Fruit fly (Drosophila melanogaster) whole organism, embryonic: ENCODE results near the gene CG6878.

Source experiments
- Adf1 ChIP-seq: fragments of 200-800 bp; sonication (Bioruptor generic); IDR thresholded peaks from 2 replicates; pipeline ENCODE4 v1.3.6; 2022; ENCODE audit warnings: missing biosample characterization, missing genetic modification characterization
- Antp ChIP-seq: fragments of 200-800 bp; sonication (Bioruptor generic); optimal IDR thresholded peaks from 3 replicates; lab custom pipeline; 2016; ENCODE audit warnings: missing biosample characterization, missing genetic modification characterization
- Atf3 ChIP-seq: fragments of 200-800 bp; sonication (Bioruptor generic); optimal IDR thresholded peaks from 3 replicates; lab custom pipeline; 2016; ENCODE audit warnings: missing biosample characterization, missing genetic modification characterization
- CG10366 ChIP-seq: fragments of 200-800 bp; sonication (Bioruptor generic); IDR thresholded peaks from 2 replicates; pipeline ENCODE4 v1.3.6; 2022; ENCODE audit warnings: missing biosample characterization, missing genetic modification characterization
- CG11093 ChIP-seq: fragments of 200-800 bp; sonication (Bioruptor generic); IDR thresholded peaks from 3 replicates; pipeline ENCODE4 v1.3.6; 2022; ENCODE audit warnings: missing biosample characterization, missing genetic modification characterization
- CG12071 ChIP-seq: fragments of 200-800 bp; sonication (Bioruptor generic); optimal IDR thresholded peaks from 3 replicates; lab custom pipeline; 2018; ENCODE audit warnings: missing biosample characterization, mild to moderate bottlenecking, missing genetic modification characterization
- CG12659 ChIP-seq: fragments of 200-800 bp; sonication (Bioruptor generic); optimal IDR thresholded peaks from 3 replicates; lab custom pipeline; 2017; ENCODE audit warnings: mild to moderate bottlenecking, missing biosample characterization, missing genetic modification reagents, missing genetic modification characterization
- CG14050 ChIP-seq: fragments of 200-800 bp; sonication (Bioruptor generic); IDR thresholded peaks from 3 replicates; pipeline ENCODE4 v1.3.6; 2022; ENCODE audit warnings: missing biosample characterization, missing genetic modification characterization
- CG14710 ChIP-seq: fragments of 200-800 bp; sonication (Bioruptor generic); optimal IDR thresholded peaks from 3 replicates; lab custom pipeline; 2019; ENCODE audit warnings: missing biosample characterization, mild to moderate bottlenecking, missing genetic modification characterization, moderate library complexity
- CG16813 ChIP-seq: fragments of 200-800 bp; sonication (Bioruptor generic); IDR thresholded peaks from 3 replicates; pipeline ENCODE4 v1.3.6; 2022; ENCODE audit warnings: missing biosample characterization, missing genetic modification characterization; ENCODE audit not compliant: partially characterized antibody
- CG2875 ChIP-seq: fragments of 200-800 bp; sonication (Bioruptor generic); optimal IDR thresholded peaks from 2 replicates; lab custom pipeline; 2017; ENCODE audit warnings: missing biosample characterization, mild to moderate bottlenecking, missing genetic modification characterization, missing genetic modification reagents
- CG30403 ChIP-seq: fragments of 200-800 bp; sonication (Bioruptor generic); optimal IDR thresholded peaks from 3 replicates; lab custom pipeline; 2016; ENCODE audit warnings: missing biosample characterization, missing genetic modification characterization
- CG32772 ChIP-seq: fragments of 200-800 bp; sonication (Bioruptor generic); IDR thresholded peaks from 2 replicates; pipeline ENCODE4 v1.3.6; 2022; ENCODE audit warnings: missing biosample characterization, missing genetic modification characterization
- CG34422 ChIP-seq: fragments of 200-800 bp; sonication (Bioruptor generic); IDR thresholded peaks from 3 replicates; pipeline ENCODE4 v1.3.6; 2022; ENCODE audit warnings: missing biosample characterization, missing genetic modification characterization
- CG4617 ChIP-seq: fragments of 200-800 bp; sonication (Bioruptor generic); optimal IDR thresholded peaks from 3 replicates; lab custom pipeline; 2016; ENCODE audit warnings: missing biosample characterization, missing genetic modification characterization, borderline replicate concordance
- CG4730 ChIP-seq: fragments of 200-800 bp; sonication (Bioruptor generic); IDR thresholded peaks from 2 replicates; pipeline ENCODE4 v1.3.6; 2022; ENCODE audit warnings: missing biosample characterization, missing genetic modification characterization
- CG6689 ChIP-seq: fragments of 200-800 bp; sonication (Bioruptor generic); IDR thresholded peaks from 2 replicates; pipeline ENCODE4 v1.3.6; 2022; ENCODE audit warnings: missing biosample characterization, missing genetic modification characterization
- CG6791 ChIP-seq: fragments of 200-800 bp; sonication (Bioruptor generic); IDR thresholded peaks from 3 replicates; pipeline ENCODE4 v1.3.6; 2022; ENCODE audit warnings: missing biosample characterization, missing genetic modification characterization; ENCODE audit not compliant: partially characterized antibody
- CG7271 ChIP-seq: fragments of 200-800 bp; sonication (Bioruptor generic); optimal IDR thresholded peaks from 2 replicates; lab custom pipeline; 2018; ENCODE audit warnings: missing biosample characterization, mild to moderate bottlenecking, missing genetic modification characterization, moderate library complexity
- CG7786 ChIP-seq: fragments of 200-800 bp; sonication (Bioruptor generic); optimal IDR thresholded peaks from 2 replicates; lab custom pipeline; 2016; ENCODE audit warnings: missing biosample characterization, missing genetic modification characterization
- CG9609 ChIP-seq: fragments of 200-800 bp; sonication (Bioruptor generic); optimal IDR thresholded peaks from 3 replicates; lab custom pipeline; 2016; ENCODE audit warnings: missing biosample characterization, missing genetic modification characterization
- Camta ChIP-seq: fragments of 200-800 bp; sonication (Bioruptor generic); optimal IDR thresholded peaks from 2 replicates; lab custom pipeline; 2016; ENCODE audit warnings: missing biosample characterization, missing genetic modification characterization
- Chrac-16 ChIP-seq: fragments of 200-800 bp; sonication (Bioruptor generic); optimal IDR thresholded peaks from 3 replicates; lab custom pipeline; 2016; ENCODE audit warnings: missing biosample characterization, missing genetic modification characterization
- D19A ChIP-seq: fragments of 200-800 bp; optimal IDR thresholded peaks from 3 replicates; lab custom pipeline; 2019; ENCODE audit warnings: missing biosample characterization, mild to moderate bottlenecking, missing genetic modification characterization, moderate library complexity
- Dek ChIP-seq: fragments of 200-800 bp; sonication (Bioruptor generic); optimal IDR thresholded peaks from 3 replicates; lab custom pipeline; 2019; ENCODE audit warnings: missing biosample characterization, mild to moderate bottlenecking, missing genetic modification characterization, moderate library complexity
- Hmx ChIP-seq: fragments of 200-800 bp; sonication (Bioruptor generic); optimal IDR thresholded peaks from 2 replicates; lab custom pipeline; 2016; ENCODE audit warnings: missing biosample characterization, missing genetic modification characterization
- Hr3 ChIP-seq: fragments of 200-800 bp; sonication (Bioruptor generic); optimal IDR thresholded peaks from 3 replicates; lab custom pipeline; 2016; ENCODE audit warnings: missing biosample characterization, missing genetic modification characterization
- MTF-1 ChIP-seq: fragments of 200-800 bp; sonication (Bioruptor generic); optimal IDR thresholded peaks from 2 replicates; lab custom pipeline; 2018; ENCODE audit warnings: missing biosample characterization, mild to moderate bottlenecking, missing genetic modification characterization, borderline replicate concordance
- Mad ChIP-seq: fragments of 200-800 bp; sonication (Bioruptor generic); optimal IDR thresholded peaks from 2 replicates; lab custom pipeline; 2016; ENCODE audit warnings: missing biosample characterization, missing genetic modification characterization
- Meics ChIP-seq: fragments of 200-800 bp; sonication (Bioruptor generic); optimal IDR thresholded peaks from 2 replicates; lab custom pipeline; 2017; ENCODE audit warnings: missing biosample characterization, mild to moderate bottlenecking, missing genetic modification characterization
- Nf-YA ChIP-seq: fragments of 200-800 bp; sonication (Bioruptor generic); IDR thresholded peaks from 2 replicates; pipeline ENCODE4 v1.3.6; 2022; ENCODE audit warnings: missing biosample characterization, missing genetic modification characterization
- Rfx ChIP-seq: fragments of 200-800 bp; sonication (Bioruptor generic); IDR thresholded peaks from 2 replicates; pipeline ENCODE4 v1.3.6; 2022; ENCODE audit warnings: missing biosample characterization, missing genetic modification characterization
- Vsx1 ChIP-seq: fragments of 200-800 bp; sonication (Bioruptor generic); optimal IDR thresholded peaks from 2 replicates; lab custom pipeline; 2017; ENCODE audit warnings: missing biosample characterization, mild to moderate bottlenecking, missing genetic modification characterization, missing genetic modification reagents
- Xrp1 ChIP-seq: fragments of 200-800 bp; sonication (Bioruptor generic); IDR thresholded peaks from 2 replicates; pipeline ENCODE4 v1.3.6; 2022; ENCODE audit warnings: missing biosample characterization, missing genetic modification characterization
- bsh ChIP-seq, 2 experiments: fragments of 200-800 bp; sonication (Bioruptor generic); optimal IDR thresholded peaks; 2 replicates each; lab custom pipeline; 2017 to 2018; ENCODE audit warnings: mild to moderate bottlenecking in 2 of 2, missing biosample characterization in 2 of 2, missing genetic modification characterization in 2 of 2, moderate library complexity in 1 of 2
- danr ChIP-seq: fragments of 200-800 bp; sonication (Bioruptor generic); IDR thresholded peaks from 2 replicates; pipeline ENCODE4 v1.3.6; 2022; ENCODE audit warnings: missing biosample characterization, missing genetic modification characterization
- dmrt99B ChIP-seq: fragments of 200-800 bp; sonication (Bioruptor generic); optimal IDR thresholded peaks from 2 replicates; lab custom pipeline; 2018; ENCODE audit warnings: missing biosample characterization, mild to moderate bottlenecking, missing genetic modification characterization, moderate library complexity
- fd64A ChIP-seq: fragments of 200-800 bp; sonication (Bioruptor generic); optimal IDR thresholded peaks from 3 replicates; lab custom pipeline; 2018; ENCODE audit warnings: missing biosample characterization, mild to moderate bottlenecking, missing genetic modification characterization
- gsb-n ChIP-seq: fragments of 200-800 bp; sonication (Bioruptor generic); optimal IDR thresholded peaks from 3 replicates; lab custom pipeline; 2018; ENCODE audit warnings: missing biosample characterization, mild to moderate bottlenecking, missing genetic modification characterization
- ham ChIP-seq: fragments of 200-800 bp; sonication (Bioruptor generic); IDR thresholded peaks from 2 replicates; pipeline ENCODE4 v1.3.6; 2022; ENCODE audit warnings: missing biosample characterization, missing genetic modification characterization
- knrl ChIP-seq: fragments of 200-800 bp; sonication (Bioruptor generic); IDR thresholded peaks from 3 replicates; pipeline ENCODE4 v1.3.6; 2022; ENCODE audit warnings: missing biosample characterization, missing genetic modification characterization; ENCODE audit not compliant: partially characterized antibody
- luna ChIP-seq: fragments of 200-800 bp; sonication (Bioruptor generic); optimal IDR thresholded peaks from 2 replicates; lab custom pipeline; 2016; ENCODE audit warnings: missing biosample characterization, missing genetic modification characterization
- p53 ChIP-seq: fragments of 200-800 bp; sonication (Bioruptor generic); optimal IDR thresholded peaks from 2 replicates; lab custom pipeline; 2016; ENCODE audit warnings: missing biosample characterization, missing genetic modification characterization
- pho ChIP-seq: fragments of 200-800 bp; sonication (Bioruptor generic); optimal IDR thresholded peaks from 2 replicates; lab custom pipeline; 2016; ENCODE audit warnings: missing biosample characterization, missing genetic modification characterization
- schlank ChIP-seq: fragments of 200-800 bp; sonication (Bioruptor generic); optimal IDR thresholded peaks from 2 replicates; lab custom pipeline; 2018; ENCODE audit warnings: missing biosample characterization, mild to moderate bottlenecking, missing genetic modification characterization
- slou ChIP-seq: fragments of 200-800 bp; sonication (Bioruptor generic); optimal IDR thresholded peaks from 3 replicates; lab custom pipeline; 2016; ENCODE audit warnings: missing biosample characterization, missing genetic modification characterization
- sob ChIP-seq: fragments of 200-800 bp; sonication (Bioruptor generic); IDR thresholded peaks from 2 replicates; pipeline ENCODE4 v1.3.6; 2022; ENCODE audit warnings: missing biosample characterization, missing genetic modification characterization
- tgo ChIP-seq: fragments of 200-800 bp; sonication (Bioruptor generic); IDR thresholded peaks from 3 replicates; pipeline ENCODE4 v1.3.6; 2022; ENCODE audit warnings: missing biosample characterization, missing genetic modification characterization
- tna ChIP-seq: fragments of 200-800 bp; sonication (Bioruptor generic); IDR thresholded peaks from 2 replicates; pipeline ENCODE4 v1.3.6; 2022; ENCODE audit warnings: missing biosample characterization, missing genetic modification characterization; ENCODE audit not compliant: partially characterized antibody
- yki ChIP-seq: fragments of >200 bp; optimal IDR thresholded peaks from 3 replicates; lab custom pipeline; 2018

The CG6878 gene

dm6 chr3L:15199216-15200090 lies 37.8 kb downstream of the CG6878 start (continued):
- TF ChIP-seq Chrac-16 (GFP tag; lab: Kevin White, UChicago) (peak; percentile 3), CG4730 (GFP tag; lab: Robert Waterston, UW) (peak; percentile 30; the same call in 1 of the 2 replicates), gsb-n (tag; lab: Kevin White, UChicago) (peak; percentile 42), tgo (GFP tag; lab: Robert Waterston, UW) (no peak), tna (GFP tag; lab: Robert Waterston, UW) (no peak), MTF-1 (GFP tag; lab: Kevin White, UChicago) (no peak), sob (GFP tag; lab: Robert Waterston, UW) (no peak), CG34422 (GFP tag; lab: Robert Waterston, UW) (no peak), Nf-YA (GFP tag; lab: Robert Waterston, UW) (no peak), knrl (GFP tag; lab: Robert Waterston, UW) (no peak), CG32772 (GFP tag; lab: Robert Waterston, UW) (no peak), CG10366 (GFP tag; lab: Robert Waterston, UW) (no peak), Xrp1 (GFP tag; lab: Robert Waterston, UW) (peak; percentile 77), schlank (tag; lab: Kevin White, UChicago) (no peak), CG12071 (GFP tag; lab: Kevin White, UChicago) (no peak), Vsx1 (GFP tag; lab: Kevin White, UChicago) (no peak), CG6791 (GFP tag; lab: Robert Waterston, UW) (no peak), CG9609 (GFP tag; lab: Kevin White, UChicago) (no peak), Meics (GFP tag; lab: Kevin White, UChicago) (no peak), Antp (GFP tag; lab: Kevin White, UChicago) (no peak), CG11093 (no peak), p53 (GFP tag; lab: Kevin White, UChicago) (no peak), Mad (no peak), CG7271 (tag; lab: Kevin White, UChicago) (no peak), CG14050 (GFP tag; lab: Robert Waterston, UW) (no peak), CG14710 (tag; lab: Kevin White, UChicago) (peak; percentile 48), CG2875 (GFP tag; lab: Kevin White, UChicago) (peak; percentile 43), Rfx (GFP tag; lab: Robert Waterston, UW) (no peak), fd64A (GFP tag; lab: Kevin White, UChicago) (no peak), Dek (tag; lab: Kevin White, UChicago) (no peak), CG6689 (GFP tag; lab: Robert Waterston, UW) (peak; percentile 44; the same call in 1 of the 2 replicates), Hmx (GFP tag; lab: Kevin White, UChicago) (no peak), pho (no peak), Camta (GFP tag; lab: Kevin White, UChicago) (peak; percentile 10), Hr3 (GFP tag; lab: Kevin White, UChicago) (no peak), yki (lab: Kevin White, UChicago) (no peak), D19A (tag; lab: Kevin White, UChicago) (peak; percentile 15), luna (GFP tag; lab: Kevin White, UChicago) (no peak), CG30403 (GFP tag; lab: Kevin White, UChicago) (peak; percentile 5), CG4617 (GFP tag; lab: Kevin White, UChicago) (no peak), bsh (GFP tag; optimal IDR thresholded peaks at IDR 0.05; lab: Kevin White, UChicago) (peak in 1 of 2 experiments; percentile 61), CG12659 (GFP tag; lab: Kevin White, UChicago) (no peak), CG7786 (GFP tag; lab: Kevin White, UChicago) (no peak), Atf3 (GFP tag; lab: Kevin White, UChicago) (no peak), dmrt99B (tag; lab: Kevin White, UChicago) (peak; percentile 25), slou (GFP tag; lab: Kevin White, UChicago) (no peak), danr (GFP tag; lab: Robert Waterston, UW) (no peak), CG16813 (GFP tag; lab: Robert Waterston, UW) (no peak), Adf1 (GFP tag; lab: Robert Waterston, UW) (no peak), ham (GFP tag; lab: Robert Waterston, UW) (no peak)
